Fruit fly (Drosophila melanogaster) whole organism, embryonic: ENCODE data around the gene BTBD9.

Experiments
- Ada2b ChIP-seq: fragments of 200-800 bp; sonication (Bioruptor generic); IDR thresholded peaks from 2 replicates; pipeline ENCODE4 v1.3.6; 2022; ENCODE audit warnings: missing biosample characterization, missing genetic modification characterization
- Adf1 ChIP-seq: fragments of 200-800 bp; sonication (Bioruptor generic); IDR thresholded peaks from 2 replicates; pipeline ENCODE4 v1.3.6; 2022; ENCODE audit warnings: missing biosample characterization, missing genetic modification characterization
- Atf3 ChIP-seq: fragments of 200-800 bp; sonication (Bioruptor generic); optimal IDR thresholded peaks from 3 replicates; lab custom pipeline; 2016; ENCODE audit warnings: missing biosample characterization, missing genetic modification characterization
- B-H2 ChIP-seq: fragments of 200-800 bp; sonication (Bioruptor generic); optimal IDR thresholded peaks from 2 replicates; lab custom pipeline; 2018; ENCODE audit warnings: missing biosample characterization, mild to moderate bottlenecking, missing genetic modification characterization
- CG12219 ChIP-seq: fragments of 200-800 bp; sonication (Bioruptor generic); optimal IDR thresholded peaks from 3 replicates; lab custom pipeline; 2018; ENCODE audit warnings: missing biosample characterization, mild to moderate bottlenecking, missing genetic modification characterization
- CG1233 ChIP-seq: fragments of 200-800 bp; sonication (Bioruptor generic); optimal IDR thresholded peaks from 4 replicates; lab custom pipeline; 2018; ENCODE audit warnings: missing biosample characterization, mild to moderate bottlenecking, missing genetic modification characterization
- CG14050 ChIP-seq: fragments of 200-800 bp; sonication (Bioruptor generic); IDR thresholded peaks from 3 replicates; pipeline ENCODE4 v1.3.6; 2022; ENCODE audit warnings: missing biosample characterization, missing genetic modification characterization
- CG14710 ChIP-seq: fragments of 200-800 bp; sonication (Bioruptor generic); optimal IDR thresholded peaks from 3 replicates; lab custom pipeline; 2019; ENCODE audit warnings: missing biosample characterization, mild to moderate bottlenecking, missing genetic modification characterization, moderate library complexity
- CG15011 ChIP-seq: fragments of 200-800 bp; sonication (Bioruptor generic); optimal IDR thresholded peaks from 3 replicates; lab custom pipeline; 2018; ENCODE audit warnings: missing biosample characterization, mild to moderate bottlenecking, missing genetic modification characterization
- CG17328 ChIP-seq: fragments of 200-800 bp; sonication (Bioruptor generic); IDR thresholded peaks from 2 replicates; pipeline ENCODE4 v1.3.6; 2022; ENCODE audit warnings: missing biosample characterization, missing genetic modification characterization
- CG17612 ChIP-seq: fragments of 200-800 bp; sonication (Bioruptor generic); IDR thresholded peaks from 2 replicates; pipeline ENCODE4 v1.3.6; 2022; ENCODE audit warnings: missing biosample characterization, missing genetic modification characterization
- CG18476 ChIP-seq: fragments of 200-800 bp; sonication (Bioruptor generic); optimal IDR thresholded peaks from 2 replicates; lab custom pipeline; 2016; ENCODE audit warnings: missing biosample characterization, mild to moderate bottlenecking, missing genetic modification characterization
- CG2678 ChIP-seq: fragments of 200-800 bp; sonication (Bioruptor generic); optimal IDR thresholded peaks from 3 replicates; lab custom pipeline; 2019; ENCODE audit warnings: missing biosample characterization, mild to moderate bottlenecking, missing genetic modification characterization, moderate library complexity
- CG31388 ChIP-seq: fragments of 200-800 bp; sonication (Bioruptor generic); optimal IDR thresholded peaks from 2 replicates; lab custom pipeline; 2016; ENCODE audit warnings: missing biosample characterization, missing genetic modification characterization
- CG33213 ChIP-seq: fragments of 200-800 bp; sonication (Bioruptor generic); optimal IDR thresholded peaks from 3 replicates; lab custom pipeline; 2016; ENCODE audit warnings: missing biosample characterization, missing genetic modification characterization
- CG3847 ChIP-seq: fragments of 200-800 bp; sonication (Bioruptor generic); IDR thresholded peaks from 2 replicates; pipeline ENCODE4 v1.3.6; 2022; ENCODE audit warnings: missing biosample characterization, missing genetic modification characterization
- CG43689 ChIP-seq: fragments of 200-800 bp; sonication (Bioruptor generic); IDR thresholded peaks from 2 replicates; pipeline ENCODE4 v1.3.6; 2022; ENCODE audit warnings: missing biosample characterization, missing genetic modification characterization
- CG4854 ChIP-seq: fragments of 200-800 bp; sonication (Bioruptor generic); optimal IDR thresholded peaks from 2 replicates; lab custom pipeline; 2016; ENCODE audit warnings: missing biosample characterization, missing genetic modification characterization, inconsistent platforms
- CG7372 ChIP-seq: fragments of 200-800 bp; sonication (Bioruptor generic); IDR thresholded peaks from 2 replicates; pipeline ENCODE4 v1.3.6; 2022; ENCODE audit warnings: missing biosample characterization, missing genetic modification characterization
- CG8388 ChIP-seq: fragments of 200-800 bp; sonication (Bioruptor generic); optimal IDR thresholded peaks from 2 replicates; lab custom pipeline; 2019; ENCODE audit warnings: missing biosample characterization, mild to moderate bottlenecking, missing genetic modification characterization, moderate library complexity
- CG8478 ChIP-seq: fragments of >200 bp; optimal IDR thresholded peaks from 2 replicates; lab custom pipeline; 2018
- D ChIP-seq, 2 experiments: fragments of 200-800 bp in 1 of 2; fragments of >200 bp in 1 of 2; sonication (Bioruptor generic) in 1 of 2; optimal IDR thresholded peaks; 2 replicates in 1 of 2; 3 replicates in 1 of 2; lab custom pipeline; 2017; ENCODE audit warnings: mild to moderate bottlenecking in 1 of 2, missing biosample characterization in 1 of 2, missing genetic modification characterization in 1 of 2, missing genetic modification reagents in 1 of 2
- Dad ChIP-seq: fragments of 200-800 bp; sonication (Bioruptor generic); optimal IDR thresholded peaks from 3 replicates; lab custom pipeline; 2016; ENCODE audit warnings: missing biosample characterization, missing genetic modification characterization
- ERR ChIP-seq: fragments of 200-800 bp; sonication (Bioruptor generic); optimal IDR thresholded peaks from 2 replicates; lab custom pipeline; 2016; ENCODE audit warnings: missing biosample characterization, missing genetic modification characterization
- Eip74EF ChIP-seq, 2 experiments: fragments of 200-800 bp in 1 of 2; fragments of >200 bp in 1 of 2; sonication (Bioruptor generic) in 1 of 2; optimal IDR thresholded peaks; 2 replicates each; lab custom pipeline; 2017 to 2019; ENCODE audit warnings: missing biosample characterization in 2 of 2, missing genetic modification characterization in 2 of 2, mild to moderate bottlenecking in 1 of 2, moderate library complexity in 1 of 2
- Fer2 ChIP-seq: fragments of 200-800 bp; sonication (Bioruptor generic); optimal IDR thresholded peaks from 2 replicates; lab custom pipeline; 2018; ENCODE audit warnings: missing biosample characterization, mild to moderate bottlenecking, missing genetic modification characterization, moderate library complexity
- Gug ChIP-seq: fragments of 200-800 bp; sonication (Bioruptor generic); IDR thresholded peaks from 4 replicates; pipeline ENCODE4 v1.3.6; 2022; ENCODE audit warnings: missing biosample characterization, missing genetic modification characterization
- Lhr ChIP-seq: fragments of 200-800 bp; sonication (Bioruptor generic); optimal IDR thresholded peaks from 3 replicates; lab custom pipeline; 2017; ENCODE audit warnings: mild to moderate bottlenecking, missing biosample characterization, missing genetic modification reagents, missing genetic modification characterization
- NFAT ChIP-seq: fragments of 200-800 bp; sonication (Bioruptor generic); IDR thresholded peaks from 2 replicates; pipeline ENCODE4 v1.3.6; 2022; ENCODE audit warnings: missing biosample characterization, missing genetic modification characterization
- Ravus ChIP-seq: fragments of 200-800 bp; sonication (Bioruptor generic); IDR thresholded peaks from 2 replicates; pipeline ENCODE4 v1.3.6; 2022; ENCODE audit warnings: missing biosample characterization, missing genetic modification characterization
- Ssrp ChIP-seq: fragments of 200-800 bp; sonication (Bioruptor generic); optimal IDR thresholded peaks from 2 replicates; lab custom pipeline; 2018; ENCODE audit warnings: missing biosample characterization, mild to moderate bottlenecking, missing genetic modification characterization, moderate library complexity
- TFAM ChIP-seq: fragments of 200-800 bp; sonication (Bioruptor generic); optimal IDR thresholded peaks from 2 replicates; lab custom pipeline; 2017; ENCODE audit warnings: missing biosample characterization, missing genetic modification characterization, inconsistent platforms
- Usf ChIP-seq: fragments of 200-800 bp; sonication (Bioruptor generic); optimal IDR thresholded peaks from 2 replicates; lab custom pipeline; 2017; ENCODE audit warnings: missing genotype, missing biosample characterization, missing genetic modification characterization
- aop ChIP-seq: fragments of 200-800 bp; sonication (Bioruptor generic); IDR thresholded peaks from 2 replicates; pipeline ENCODE4 v1.3.6; 2022; ENCODE audit warnings: missing biosample characterization, missing genetic modification characterization
- bigmax ChIP-seq: fragments of 200-800 bp; sonication (Bioruptor generic); optimal IDR thresholded peaks from 2 replicates; lab custom pipeline; 2018; ENCODE audit warnings: missing biosample characterization, mild to moderate bottlenecking, missing genetic modification characterization
- cg ChIP-seq: fragments of 200-800 bp; sonication (Bioruptor generic); optimal IDR thresholded peaks from 3 replicates; lab custom pipeline; 2019; ENCODE audit warnings: missing biosample characterization, mild to moderate bottlenecking, missing genetic modification characterization, moderate library complexity
- chn ChIP-seq: fragments of 200-800 bp; sonication (Bioruptor generic); optimal IDR thresholded peaks from 2 replicates; lab custom pipeline; 2016; ENCODE audit warnings: missing biosample characterization, missing genetic modification characterization
- dmrt99B ChIP-seq: fragments of 200-800 bp; sonication (Bioruptor generic); optimal IDR thresholded peaks from 2 replicates; lab custom pipeline; 2018; ENCODE audit warnings: missing biosample characterization, mild to moderate bottlenecking, missing genetic modification characterization, moderate library complexity
- fd3F ChIP-seq: fragments of 200-800 bp; sonication (Bioruptor generic); optimal IDR thresholded peaks from 2 replicates; lab custom pipeline; 2018; ENCODE audit warnings: missing biosample characterization, mild to moderate bottlenecking, missing genetic modification characterization, moderate library complexity
- gt ChIP-seq: fragments of 200-800 bp; sonication (Bioruptor generic); IDR thresholded peaks from 2 replicates; pipeline ENCODE4 v1.3.6; 2022; ENCODE audit warnings: missing biosample characterization, missing genetic modification characterization
- her ChIP-seq: fragments of 200-800 bp; sonication (Bioruptor generic); optimal IDR thresholded peaks from 2 replicates; lab custom pipeline; 2016; ENCODE audit warnings: missing biosample characterization, missing genetic modification characterization
- psq ChIP-seq: fragments of 200-800 bp; sonication (Bioruptor generic); optimal IDR thresholded peaks from 2 replicates; lab custom pipeline; 2017; ENCODE audit warnings: missing biosample characterization, missing genetic modification characterization
- row ChIP-seq: fragments of 200-800 bp; sonication (Bioruptor generic); IDR thresholded peaks from 3 replicates; pipeline ENCODE4 v1.3.6; 2022; ENCODE audit warnings: missing biosample characterization, missing genetic modification characterization
- shn ChIP-seq: fragments of 200-800 bp; sonication (Bioruptor generic); optimal IDR thresholded peaks from 3 replicates; lab custom pipeline; 2016; ENCODE audit warnings: missing biosample characterization, missing genetic modification characterization
- sima ChIP-seq: fragments of 200-800 bp; sonication (Bioruptor generic); optimal IDR thresholded peaks from 2 replicates; lab custom pipeline; 2016; ENCODE audit warnings: missing biosample characterization, missing genetic modification characterization
- toy ChIP-seq: fragments of 200-800 bp; sonication (Bioruptor generic); IDR thresholded peaks from 2 replicates; pipeline ENCODE4 v1.3.6; 2022; ENCODE audit warnings: missing biosample characterization, missing genetic modification characterization
- unc-4 ChIP-seq: fragments of 200-800 bp; sonication (Bioruptor generic); IDR thresholded peaks from 2 replicates; pipeline ENCODE4 v1.3.6; 2022; ENCODE audit warnings: missing biosample characterization, missing genetic modification characterization; ENCODE audit not compliant: partially characterized antibody
- wor ChIP-seq: fragments of 200-800 bp; sonication (Bioruptor generic); IDR thresholded peaks from 2 replicates; pipeline ENCODE4 v1.3.6; 2022; ENCODE audit warnings: missing biosample characterization, missing genetic modification characterization
- z ChIP-seq: fragments of 200-800 bp; sonication (Bioruptor generic); IDR thresholded peaks from 3 replicates; pipeline ENCODE4 v1.3.6; 2022; ENCODE audit warnings: missing biosample characterization, missing genetic modification characterization

Gene BTBD9

DNA sequence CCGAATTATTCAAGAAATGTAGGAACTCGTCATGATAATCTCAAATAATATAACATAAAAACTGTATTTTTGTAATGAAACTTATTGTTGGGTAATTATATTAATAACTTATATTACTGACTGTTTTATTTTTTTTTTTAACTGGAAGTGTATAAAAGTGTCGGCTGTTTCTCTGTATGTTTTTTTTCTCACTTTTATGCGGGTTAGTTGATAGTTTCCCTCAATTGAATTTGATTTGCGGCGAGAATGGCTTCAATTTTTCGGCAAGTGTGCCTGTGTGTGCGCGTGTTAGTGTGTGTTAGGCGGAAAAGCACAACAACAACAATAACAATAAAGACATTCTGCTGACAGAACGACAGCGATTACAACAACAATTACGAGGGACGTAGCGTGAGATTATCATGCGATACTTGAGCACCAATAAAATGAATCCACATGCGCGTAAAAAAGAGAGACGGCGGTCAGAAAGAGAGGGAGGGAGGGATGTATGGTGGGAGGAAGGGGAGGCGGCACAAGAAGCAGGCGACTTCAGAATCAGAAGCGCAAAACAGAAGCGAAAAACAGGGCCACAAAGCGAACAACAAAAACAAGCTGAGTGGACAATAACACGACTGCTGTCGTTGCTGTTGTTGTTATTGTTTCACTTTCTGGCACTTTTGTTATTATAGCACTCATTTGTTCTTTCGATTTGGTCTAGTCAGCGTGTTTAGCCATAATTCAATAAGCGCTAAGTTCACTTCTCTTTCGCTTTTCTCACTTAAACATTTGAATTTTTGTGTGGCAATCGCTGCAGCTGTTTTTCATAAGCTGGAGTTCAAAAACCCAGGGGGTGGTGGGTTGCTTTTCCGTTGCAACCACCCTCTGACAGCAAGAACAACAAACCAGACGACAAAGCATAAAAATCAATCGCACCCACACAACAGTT lies 5.1 kb upstream of the BTBD9 start (continued):
- TF ChIP-seq Ssrp (tag; lab: Kevin White, UChicago) (no peak), Gug (GFP tag; lab: Robert Waterston, UW) (no peak), Fer2 (tag; lab: Kevin White, UChicago) (no peak), Adf1 (GFP tag; lab: Robert Waterston, UW) (peak; percentile 73), cg (GFP tag; lab: Kevin White, UChicago) (peak; percentile 64), D (optimal IDR thresholded peaks at IDR 0.05; lab: Kevin White, UChicago) (no peak), D (GFP tag; optimal IDR thresholded peaks at IDR 0.05; lab: Kevin White, UChicago) (no peak), row (GFP tag; lab: Robert Waterston, UW) (peak; percentile 68), fd3F (GFP tag; lab: Kevin White, UChicago) (no peak), CG7372 (GFP tag; lab: Robert Waterston, UW) (no peak), z (no peak), aop (GFP tag; lab: Robert Waterston, UW) (no peak), CG15011 (GFP tag; lab: Kevin White, UChicago) (no peak), dmrt99B (tag; lab: Kevin White, UChicago) (peak; percentile 46), CG14050 (no peak), CG14710 (tag; lab: Kevin White, UChicago) (peak; percentile 1), CG17612 (no peak), CG2678 (tag; lab: Kevin White, UChicago) (peak; percentile 67), Usf (GFP tag; lab: Kevin White, UChicago) (no peak), CG12219 (GFP tag; lab: Kevin White, UChicago) (no peak), psq (peak; percentile 88), CG33213 (no peak), shn (GFP tag; lab: Kevin White, UChicago) (no peak), CG31388 (no peak), wor (GFP tag; lab: Robert Waterston, UW) (no peak), CG3847 (GFP tag; lab: Robert Waterston, UW) (peak; percentile 12; the same call in 1 of the 2 replicates), CG43689 (GFP tag; lab: Robert Waterston, UW) (no peak), Atf3 (GFP tag; lab: Kevin White, UChicago) (no peak), Eip74EF (GFP tag; optimal IDR thresholded peaks at IDR 0.05; lab: Kevin White, UChicago) (no peak), Ada2b (GFP tag; lab: Robert Waterston, UW) (no peak), B-H2 (GFP tag; lab: Kevin White, UChicago) (no peak), bigmax (GFP tag; lab: Kevin White, UChicago) (no peak), NFAT (GFP tag; lab: Robert Waterston, UW) (0 out of 2 replicates have a peak, but pooled peaks have one; percentile 13), chn (GFP tag; lab: Kevin White, UChicago) (no peak), toy (no peak), CG18476 (no peak), TFAM (GFP tag; lab: Kevin White, UChicago) (no peak), ERR (GFP tag; lab: Kevin White, UChicago) (no peak), Lhr (no peak), gt (no peak), sima (GFP tag; lab: Kevin White, UChicago) (no peak), Dad (GFP tag; lab: Kevin White, UChicago) (no peak), CG8478 (lab: Kevin White, UChicago) (no peak), Ravus (GFP tag; lab: Robert Waterston, UW) (no peak), CG4854 (GFP tag; lab: Kevin White, UChicago) (no peak), CG1233 (GFP tag; lab: Kevin White, UChicago) (no peak), unc-4 (peak; percentile 32; the same call in 1 of the 2 replicates), her (GFP tag; lab: Kevin White, UChicago) (no peak), CG17328 (GFP tag; lab: Robert Waterston, UW) (no peak), CG8388 (GFP tag; lab: Kevin White, UChicago) (peak; percentile 19)
